Fruit fly (Drosophila melanogaster) whole organism, embryonic: Measurements from ENCODE around the gene CG34107.

Experiments
- CG11247 ChIP-seq: fragments of 200-800 bp; sonication (Bioruptor generic); IDR thresholded peaks from 2 replicates; pipeline ENCODE4 v1.3.6; 2022; ENCODE audit warnings: missing biosample characterization, missing genetic modification characterization
- CG11696 ChIP-seq: fragments of 200-800 bp; sonication (Bioruptor generic); IDR thresholded peaks from 2 replicates; pipeline ENCODE4 v1.3.6; 2022; ENCODE audit warnings: missing biosample characterization, missing genetic modification characterization
- CG11723 ChIP-seq: fragments of 200-800 bp; sonication (Bioruptor generic); optimal IDR thresholded peaks from 2 replicates; lab custom pipeline; 2017; ENCODE audit warnings: missing biosample characterization, mild to moderate bottlenecking, missing genetic modification characterization
- CG13123 ChIP-seq: fragments of 200-800 bp; sonication (Bioruptor generic); optimal IDR thresholded peaks from 2 replicates; lab custom pipeline; 2016; ENCODE audit warnings: missing biosample characterization, missing genetic modification characterization
- CG14710 ChIP-seq: fragments of 200-800 bp; sonication (Bioruptor generic); optimal IDR thresholded peaks from 3 replicates; lab custom pipeline; 2019; ENCODE audit warnings: missing biosample characterization, mild to moderate bottlenecking, missing genetic modification characterization, moderate library complexity
- CG15011 ChIP-seq: fragments of 200-800 bp; sonication (Bioruptor generic); optimal IDR thresholded peaks from 3 replicates; lab custom pipeline; 2018; ENCODE audit warnings: missing biosample characterization, mild to moderate bottlenecking, missing genetic modification characterization
- CG17328 ChIP-seq: fragments of 200-800 bp; sonication (Bioruptor generic); IDR thresholded peaks from 2 replicates; pipeline ENCODE4 v1.3.6; 2022; ENCODE audit warnings: missing biosample characterization, missing genetic modification characterization
- CG17612 ChIP-seq: fragments of 200-800 bp; sonication (Bioruptor generic); IDR thresholded peaks from 2 replicates; pipeline ENCODE4 v1.3.6; 2022; ENCODE audit warnings: missing biosample characterization, missing genetic modification characterization
- CG2202 ChIP-seq: fragments of 200-800 bp; sonication (Bioruptor generic); optimal IDR thresholded peaks from 2 replicates; lab custom pipeline; 2018; ENCODE audit warnings: missing biosample characterization, mild to moderate bottlenecking, missing genetic modification characterization
- CG34224 ChIP-seq: fragments of 200-800 bp; sonication (Bioruptor generic); IDR thresholded peaks from 3 replicates; pipeline ENCODE4 v1.3.6; 2022; ENCODE audit warnings: missing biosample characterization, missing genetic modification characterization; ENCODE audit not compliant: partially characterized antibody
- CG4282 ChIP-seq: fragments of 200-800 bp; sonication (Bioruptor generic); optimal IDR thresholded peaks from 2 replicates; lab custom pipeline; 2016; ENCODE audit warnings: missing biosample characterization, missing genetic modification characterization
- CG5245 ChIP-seq: fragments of 200-800 bp; sonication (Bioruptor generic); optimal IDR thresholded peaks from 3 replicates; lab custom pipeline; 2016; ENCODE audit warnings: missing biosample characterization, missing genetic modification characterization
- CG7357 ChIP-seq: fragments of 200-800 bp; sonication (Bioruptor generic); IDR thresholded peaks from 3 replicates; pipeline ENCODE4 v1.3.6; 2022; ENCODE audit warnings: missing biosample characterization, missing genetic modification characterization
- CG8388 ChIP-seq: fragments of 200-800 bp; sonication (Bioruptor generic); optimal IDR thresholded peaks from 2 replicates; lab custom pipeline; 2019; ENCODE audit warnings: missing biosample characterization, mild to moderate bottlenecking, missing genetic modification characterization, moderate library complexity
- Dbx ChIP-seq: fragments of 200-800 bp; sonication (Bioruptor generic); IDR thresholded peaks from 3 replicates; pipeline ENCODE4 v1.3.6; 2022; ENCODE audit warnings: missing biosample characterization, missing genetic modification characterization
- Dip2 ChIP-seq: fragments of 200-800 bp; sonication (Bioruptor generic); IDR thresholded peaks from 2 replicates; pipeline ENCODE4 v1.3.6; 2022; ENCODE audit warnings: missing biosample characterization, missing genetic modification characterization
- Dip3 ChIP-seq: fragments of 200-800 bp; sonication (Bioruptor generic); optimal IDR thresholded peaks from 3 replicates; lab custom pipeline; 2016; ENCODE audit warnings: missing biosample characterization, missing genetic modification characterization
- Doc2 ChIP-seq: fragments of 200-800 bp; sonication (Bioruptor generic); IDR thresholded peaks from 2 replicates; pipeline ENCODE4 v1.3.6; 2022; ENCODE audit warnings: missing biosample characterization, missing genetic modification characterization
- Doc3 ChIP-seq: fragments of 200-800 bp; sonication (Bioruptor generic); IDR thresholded peaks from 3 replicates; pipeline ENCODE4 v1.3.6; 2022; ENCODE audit warnings: missing biosample characterization, missing genetic modification characterization; ENCODE audit not compliant: partially characterized antibody
- Ets65A ChIP-seq: fragments of 200-800 bp; sonication (Bioruptor generic); peaks from one replicate; lab custom pipeline; 2016; ENCODE audit warnings: missing biosample characterization, missing genetic modification characterization
- Gug ChIP-seq: fragments of 200-800 bp; sonication (Bioruptor generic); IDR thresholded peaks from 4 replicates; pipeline ENCODE4 v1.3.6; 2022; ENCODE audit warnings: missing biosample characterization, missing genetic modification characterization
- HHEX ChIP-seq: fragments of 200-800 bp; sonication (Bioruptor generic); optimal IDR thresholded peaks from 3 replicates; lab custom pipeline; 2017; ENCODE audit warnings: missing biosample characterization, mild to moderate bottlenecking, missing genetic modification characterization, missing genetic modification reagents
- HmgZ ChIP-seq: fragments of 200-800 bp; sonication (Bioruptor generic); optimal IDR thresholded peaks from 2 replicates; lab custom pipeline; 2018; ENCODE audit warnings: missing biosample characterization, mild to moderate bottlenecking, missing genetic modification characterization
- Jarid2 ChIP-seq: fragments of 200-800 bp; sonication (Bioruptor generic); optimal IDR thresholded peaks from 3 replicates; lab custom pipeline; 2017; ENCODE audit warnings: mild to moderate bottlenecking, missing biosample characterization, missing genetic modification reagents, missing genetic modification characterization
- Lhr ChIP-seq: fragments of 200-800 bp; sonication (Bioruptor generic); optimal IDR thresholded peaks from 3 replicates; lab custom pipeline; 2017; ENCODE audit warnings: mild to moderate bottlenecking, missing biosample characterization, missing genetic modification reagents, missing genetic modification characterization
- MTF-1 ChIP-seq: fragments of 200-800 bp; sonication (Bioruptor generic); optimal IDR thresholded peaks from 2 replicates; lab custom pipeline; 2018; ENCODE audit warnings: missing biosample characterization, mild to moderate bottlenecking, missing genetic modification characterization, borderline replicate concordance
- Tbp ChIP-seq: fragments of >200 bp; optimal IDR thresholded peaks from 2 replicates; lab custom pipeline; 2018; ENCODE audit warnings: missing biosample characterization, missing genetic modification characterization
- Xrp1 ChIP-seq: fragments of 200-800 bp; sonication (Bioruptor generic); IDR thresholded peaks from 2 replicates; pipeline ENCODE4 v1.3.6; 2022; ENCODE audit warnings: missing biosample characterization, missing genetic modification characterization
- bbx ChIP-seq: fragments of 200-800 bp; sonication (Bioruptor generic); IDR thresholded peaks from 2 replicates; pipeline ENCODE4 v1.3.6; 2022; ENCODE audit warnings: missing biosample characterization, missing genetic modification characterization; ENCODE audit not compliant: partially characterized antibody
- bowl ChIP-seq: fragments of 200-800 bp; sonication (Bioruptor generic); IDR thresholded peaks from 2 replicates; pipeline ENCODE4 v1.3.6; 2022; ENCODE audit warnings: missing biosample characterization, missing genetic modification characterization
- chif ChIP-seq, 2 experiments: fragments of 200-800 bp; sonication (Bioruptor generic); optimal IDR thresholded peaks; 3 replicates each; lab custom pipeline; 2016; ENCODE audit warnings: missing biosample characterization in 2 of 2, missing genetic modification characterization in 2 of 2
- crol ChIP-seq: fragments of 200-800 bp; sonication (Bioruptor generic); IDR thresholded peaks from 2 replicates; pipeline ENCODE4 v1.3.6; 2022; ENCODE audit warnings: missing biosample characterization, missing genetic modification characterization
- dpn ChIP-seq, 2 experiments: fragments of 200-800 bp; sonication (Bioruptor generic); optimal IDR thresholded peaks; 3 replicates each; lab custom pipeline; 2016; ENCODE audit warnings: missing biosample characterization in 2 of 2, missing genetic modification characterization in 2 of 2
- dysf ChIP-seq: fragments of 200-800 bp; sonication (Bioruptor generic); IDR thresholded peaks from 3 replicates; pipeline ENCODE4 v1.3.6; 2022; ENCODE audit warnings: missing biosample characterization, missing genetic modification characterization
- fd102C ChIP-seq: fragments of 200-800 bp; sonication (Bioruptor generic); optimal IDR thresholded peaks from 2 replicates; lab custom pipeline; 2018; ENCODE audit warnings: missing biosample characterization, mild to moderate bottlenecking, missing genetic modification characterization, moderate library complexity
- fru ChIP-seq: fragments of >200 bp; optimal IDR thresholded peaks from 2 replicates; lab custom pipeline; 2017
- gcm2 ChIP-seq: fragments of 200-800 bp; sonication (Bioruptor generic); optimal IDR thresholded peaks from 2 replicates; lab custom pipeline; 2016; ENCODE audit warnings: missing biosample characterization, missing genetic modification characterization
- klu ChIP-seq: fragments of 200-800 bp; sonication (Bioruptor generic); IDR thresholded peaks from 2 replicates; pipeline ENCODE4 v1.3.6; 2022; ENCODE audit warnings: missing biosample characterization, missing genetic modification characterization
- lilli ChIP-seq: fragments of 200-800 bp; sonication (Bioruptor generic); optimal IDR thresholded peaks from 3 replicates; lab custom pipeline; 2016; ENCODE audit warnings: missing biosample characterization, missing genetic modification characterization
- nau ChIP-seq: fragments of 200-800 bp; sonication (Bioruptor generic); optimal IDR thresholded peaks from 3 replicates; lab custom pipeline; 2017; ENCODE audit warnings: missing biosample characterization, mild to moderate bottlenecking, missing genetic modification characterization, missing genetic modification reagents
- nom ChIP-seq: fragments of 200-800 bp; sonication (Bioruptor generic); optimal IDR thresholded peaks from 2 replicates; lab custom pipeline; 2017; ENCODE audit warnings: missing biosample characterization, missing genetic modification characterization, mild to moderate bottlenecking, moderate library complexity, missing genetic modification reagents
- pb ChIP-seq: fragments of 200-800 bp; sonication (Bioruptor generic); optimal IDR thresholded peaks from 3 replicates; lab custom pipeline; 2016; ENCODE audit warnings: missing biosample characterization, missing genetic modification characterization
- phol ChIP-seq: fragments of 200-800 bp; sonication (Bioruptor generic); optimal IDR thresholded peaks from 3 replicates; lab custom pipeline; 2018; ENCODE audit warnings: missing biosample characterization, mild to moderate bottlenecking, missing genetic modification characterization, moderate library complexity
- ranshi ChIP-seq: fragments of 200-800 bp; sonication (Bioruptor generic); IDR thresholded peaks from 2 replicates; pipeline ENCODE4 v1.3.6; 2022; ENCODE audit warnings: missing biosample characterization, missing genetic modification characterization
- ro ChIP-seq: fragments of 200-800 bp; sonication (Bioruptor generic); IDR thresholded peaks from 2 replicates; pipeline ENCODE4 v1.3.6; 2022; ENCODE audit warnings: missing biosample characterization, missing genetic modification characterization
- run ChIP-seq: fragments of 200-800 bp; sonication (Bioruptor generic); optimal IDR thresholded peaks from 3 replicates; lab custom pipeline; 2018; ENCODE audit warnings: missing biosample characterization, mild to moderate bottlenecking, missing genetic modification characterization
- scrt ChIP-seq: fragments of 200-800 bp; sonication (Bioruptor generic); optimal IDR thresholded peaks from 2 replicates; lab custom pipeline; 2018; ENCODE audit warnings: missing biosample characterization, mild to moderate bottlenecking, missing genetic modification characterization, moderate library complexity
- slbo ChIP-seq: fragments of 200-800 bp; sonication (Bioruptor generic); IDR thresholded peaks from 2 replicates; pipeline ENCODE4 v1.3.6; 2022; ENCODE audit warnings: missing biosample characterization, missing genetic modification characterization
- ssp ChIP-seq: fragments of 200-800 bp; sonication (Bioruptor generic); IDR thresholded peaks from 2 replicates; pipeline ENCODE4 v1.3.6; 2022; ENCODE audit warnings: missing biosample characterization, missing genetic modification characterization
- stc ChIP-seq: fragments of 200-800 bp; sonication (Bioruptor generic); IDR thresholded peaks from 2 replicates; pipeline ENCODE4 v1.3.6; 2022; ENCODE audit warnings: missing biosample characterization, missing genetic modification characterization
- trh ChIP-seq: fragments of 200-800 bp; sonication (Bioruptor generic); optimal IDR thresholded peaks from 2 replicates; lab custom pipeline; 2016; ENCODE audit warnings: missing biosample characterization, missing genetic modification characterization
- unpg ChIP-seq: fragments of 200-800 bp; sonication (Bioruptor generic); optimal IDR thresholded peaks from 3 replicates; lab custom pipeline; 2018; ENCODE audit warnings: missing biosample characterization, mild to moderate bottlenecking, missing genetic modification characterization, moderate library complexity
- zf30C ChIP-seq: fragments of 200-800 bp; sonication (Bioruptor generic); optimal IDR thresholded peaks from 3 replicates; lab custom pipeline; 2018; ENCODE audit warnings: missing biosample characterization, mild to moderate bottlenecking, missing genetic modification characterization

The CG34107 gene

DNA sequence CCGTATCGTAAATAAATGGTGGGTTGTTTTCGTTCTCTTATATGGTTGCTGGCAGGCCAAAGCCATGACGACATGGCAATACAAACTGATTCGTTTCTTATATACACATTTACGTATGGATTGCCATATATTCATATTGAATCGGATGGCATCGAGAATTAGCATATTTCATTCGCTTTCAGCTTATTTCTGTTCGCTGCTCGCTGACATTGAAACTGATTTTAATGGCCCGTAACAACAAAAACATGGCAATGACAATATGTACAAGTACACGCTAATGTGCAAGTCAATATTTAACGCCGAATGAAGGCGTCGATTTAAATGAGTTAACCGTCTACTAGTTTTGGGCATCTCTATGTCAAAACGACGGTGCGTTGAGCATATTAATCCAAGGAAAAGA, 38.7 kb upstream of the CG34107 start (continued):
- no peak for TF ChIP-seq klu
- no peak for TF ChIP-seq phol (tag; lab: Kevin White, UChicago)
- no peak for TF ChIP-seq Doc2 (GFP tag; lab: Robert Waterston, UW)
- TF ChIP-seq zf30C (GFP tag; lab: Kevin White, UChicago): no peak
- TF ChIP-seq Jarid2 (GFP tag; lab: Kevin White, UChicago): no peak
- TF ChIP-seq CG11723 (GFP tag; lab: Kevin White, UChicago): no peak
- TF ChIP-seq run (tag; lab: Kevin White, UChicago): no peak
- no peak for TF ChIP-seq CG7357
- TF ChIP-seq CG17612: no peak
- TF ChIP-seq CG13123: no peak
- no peak for TF ChIP-seq Dip2 (GFP tag; lab: Robert Waterston, UW)
- 0 out of 2 replicates have a peak, but pooled peaks have one; percentile 11 for TF ChIP-seq ranshi (GFP tag; lab: Robert Waterston, UW)
- peak; percentile 10 for TF ChIP-seq unpg (GFP tag; lab: Kevin White, UChicago)
- TF ChIP-seq CG15011 (GFP tag; lab: Kevin White, UChicago): peak; percentile 37
- no peak for TF ChIP-seq CG14710 (tag; lab: Kevin White, UChicago)
- peak; percentile 21 for TF ChIP-seq HHEX (GFP tag; lab: Kevin White, UChicago)
- no peak for TF ChIP-seq Gug
- TF ChIP-seq Ets65A: peak; percentile 29
- no peak for TF ChIP-seq stc
- TF ChIP-seq bowl (GFP tag; lab: Robert Waterston, UW): no peak
- TF ChIP-seq Dip3: no peak
- TF ChIP-seq chif (GFP tag; optimal IDR thresholded peaks at IDR 0.05; lab: Kevin White, UChicago): no peak
- no peak for TF ChIP-seq CG11696 (GFP tag; lab: Robert Waterston, UW)
- no peak for TF ChIP-seq fd102C (GFP tag; lab: Kevin White, UChicago)
- no peak for TF ChIP-seq crol (GFP tag; lab: Robert Waterston, UW)
- TF ChIP-seq Lhr (GFP tag; lab: Kevin White, UChicago): no peak
- TF ChIP-seq CG2202 (tag; lab: Kevin White, UChicago): no peak
- TF ChIP-seq Dbx (GFP tag; lab: Robert Waterston, UW): no peak
- TF ChIP-seq bbx: no peak
- no peak for TF ChIP-seq Tbp
- no peak for TF ChIP-seq CG5245 (GFP tag; lab: Kevin White, UChicago)
- TF ChIP-seq CG4282 (GFP tag; lab: Kevin White, UChicago): no peak
- no peak for TF ChIP-seq CG17328 (GFP tag; lab: Robert Waterston, UW)
- no peak for TF ChIP-seq Doc3 (GFP tag; lab: Robert Waterston, UW)
- no peak for TF ChIP-seq pb (GFP tag; lab: Kevin White, UChicago)
- TF ChIP-seq nau (GFP tag; lab: Kevin White, UChicago): no peak
- peak; percentile 9 for TF ChIP-seq MTF-1 (GFP tag; lab: Kevin White, UChicago)
- TF ChIP-seq scrt: no peak
- no peak for TF ChIP-seq nom
- TF ChIP-seq ro (GFP tag; lab: Robert Waterston, UW): no peak
- no peak for TF ChIP-seq ssp (GFP tag; lab: Robert Waterston, UW)
- TF ChIP-seq Xrp1: no peak
- no peak for TF ChIP-seq trh (GFP tag; lab: Kevin White, UChicago)
- TF ChIP-seq CG34224 (GFP tag; lab: Robert Waterston, UW): no peak
- no peak for TF ChIP-seq fru (lab: Kevin White, UChicago)
- no peak for TF ChIP-seq lilli (GFP tag; lab: Kevin White, UChicago)
- no peak for TF ChIP-seq slbo (GFP tag; lab: Robert Waterston, UW)
- no peak for TF ChIP-seq dpn (GFP tag; optimal IDR thresholded peaks at IDR 0.05; lab: Kevin White, UChicago)
- no peak for TF ChIP-seq gcm2 (GFP tag; lab: Kevin White, UChicago)
- TF ChIP-seq CG11247 (GFP tag; lab: Robert Waterston, UW): no peak
- TF ChIP-seq dysf (GFP tag; lab: Robert Waterston, UW): no peak
- TF ChIP-seq HmgZ (tag; lab: Kevin White, UChicago): no peak
- no peak for TF ChIP-seq CG8388 (GFP tag; lab: Kevin White, UChicago)
